Fruit fly (Drosophila melanogaster): ENCODE measurements around the gene sturkopf.

The sturkopf gene

DNA sequence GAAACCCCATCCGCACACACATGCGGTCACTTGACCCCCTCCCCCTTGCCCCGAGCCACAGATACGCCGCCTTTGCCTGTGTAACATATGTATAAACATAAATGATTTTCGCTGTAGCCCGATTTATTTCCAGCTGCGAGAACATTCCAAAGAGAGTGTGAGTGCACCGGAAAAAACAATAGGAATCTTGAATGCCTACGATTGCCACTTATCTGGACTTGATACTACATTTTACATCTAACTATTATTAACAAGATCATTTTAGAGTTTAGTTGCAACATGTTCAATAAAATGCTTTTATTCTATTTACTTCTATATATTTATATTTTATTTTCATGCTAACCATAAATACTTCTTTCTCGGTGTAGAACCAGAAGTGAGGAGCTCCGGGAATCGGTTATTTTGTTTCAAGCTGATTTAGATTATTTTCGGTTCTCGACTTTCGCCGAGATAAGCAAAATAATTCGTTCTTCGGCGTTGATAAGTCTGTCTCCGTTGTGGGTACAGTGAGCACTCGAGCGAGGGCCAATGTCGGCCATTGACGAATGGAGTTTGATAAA, 13.0 kb downstream of the sturkopf start (continued):
- TF ChIP-seq CG6765 (GFP tag; optimal IDR thresholded peaks at IDR 0.05) (peak; percentile 20), klu (GFP tag; IDR thresholded peaks at IDR 0.05) (peak; percentile 27; the same call in 1 of the 2 replicates), CG2889 (GFP tag; IDR thresholded peaks at IDR 0.05) (peak; percentile 67; the same call in 2 of the 3 replicates), crc (GFP tag; optimal IDR thresholded peaks at IDR 0.05) (no peak), CG17568 (GFP tag; optimal IDR thresholded peaks at IDR 0.05) (no peak), exex (tag; optimal IDR thresholded peaks at IDR 0.05) (peak; percentile 31), da (GFP tag; optimal IDR thresholded peaks at IDR 0.05) (no peak), CG7786 (GFP tag; optimal IDR thresholded peaks at IDR 0.05) (peak; percentile 19), CG9727 (GFP tag; optimal IDR thresholded peaks at IDR 0.05) (peak; percentile 89), Adf1 (GFP tag; IDR thresholded peaks at IDR 0.05) (0 out of 2 replicates have a peak, but pooled peaks have one; percentile 7), pho (GFP tag; optimal IDR thresholded peaks at IDR 0.05) (peak; percentile 7), CG14860 (GFP tag; IDR thresholded peaks at IDR 0.05; ENCODE audit: partially characterized antibody) (no peak), Ada2b (GFP tag; IDR thresholded peaks at IDR 0.05) (no peak), CG9609 (GFP tag; optimal IDR thresholded peaks at IDR 0.05) (peak; percentile 8), CG11504 (tag; optimal IDR thresholded peaks at IDR 0.05) (peak; percentile 88), lmd (GFP tag; IDR thresholded peaks at IDR 0.05) (peak; percentile 83), CG8388 (GFP tag; optimal IDR thresholded peaks at IDR 0.05) (peak; percentile 88), trh (GFP tag; optimal IDR thresholded peaks at IDR 0.05) (peak; percentile 27), z (GFP tag; IDR thresholded peaks at IDR 0.05) (no peak), CG1832 (GFP tag; optimal IDR thresholded peaks at IDR 0.05) (no peak), onecut (GFP tag; IDR thresholded peaks at IDR 0.05) (peak; percentile 64), ab (GFP tag; optimal IDR thresholded peaks at IDR 0.05) (no peak), CG3281 (GFP tag; optimal IDR thresholded peaks at IDR 0.05) (peak; percentile 84), corto (GFP tag; optimal IDR thresholded peaks at IDR 0.05) (no peak), Mes4 (GFP tag; optimal IDR thresholded peaks at IDR 0.05) (no peak), insv (GFP tag; optimal IDR thresholded peaks at IDR 0.05) (peak in 1 of 2 experiments; percentile 30), Dbx (GFP tag; IDR thresholded peaks at IDR 0.05) (peak; percentile 69; the same call in 2 of the 3 replicates), Ptx1 (GFP tag; IDR thresholded peaks at IDR 0.05) (peak; percentile 80), CG6813 (GFP tag; optimal IDR thresholded peaks at IDR 0.05) (peak; percentile 79), BEAF-32 (GFP tag; optimal IDR thresholded peaks at IDR 0.05) (no peak), crp (GFP tag; optimal IDR thresholded peaks at IDR 0.05) (peak in 1 of 2 experiments; percentile 39), gcm2 (GFP tag; optimal IDR thresholded peaks at IDR 0.05) (peak; percentile 7), CG10979 (tag; optimal IDR thresholded peaks at IDR 0.05) (peak; percentile 93), CG11093 (GFP tag; IDR thresholded peaks at IDR 0.05) (peak; percentile 55; the same call in 2 of the 3 replicates), CkIIα-i1 (GFP tag; IDR thresholded peaks at IDR 0.05) (no peak), CG34422 (GFP tag; IDR thresholded peaks at IDR 0.05) (peak; percentile 86), ash1 (GFP tag; optimal IDR thresholded peaks at IDR 0.05) (no peak), C15 (GFP tag; IDR thresholded peaks at IDR 0.05) (peak; percentile 64; the same call in 1 of the 3 replicates), CG9817 (tag; optimal IDR thresholded peaks at IDR 0.05) (peak; percentile 51), knrl (GFP tag; IDR thresholded peaks at IDR 0.05; ENCODE audit: partially characterized antibody) (no peak), al (GFP tag; IDR thresholded peaks at IDR 0.05) (peak; percentile 63), Dref (GFP tag; IDR thresholded peaks at IDR 0.05) (no peak), CG11696 (GFP tag; IDR thresholded peaks at IDR 0.05) (peak; percentile 69), CG3065 (GFP tag; optimal IDR thresholded peaks at IDR 0.05) (peak; percentile 29), bbx (GFP tag; IDR thresholded peaks at IDR 0.05; ENCODE audit: partially characterized antibody) (no peak), CG15011 (GFP tag; optimal IDR thresholded peaks at IDR 0.05) (peak; percentile 79), eve (GFP tag; optimal IDR thresholded peaks at IDR 0.05) (no peak)

All from whole organism, embryonic.